Fruit fly (Drosophila melanogaster): ENCODE data around the gene Srrm1.

The Srrm1 gene

dm6 chr3L:13022854-13023560, 13.6 kb upstream of the Srrm1 start, which contains the start of gene RpS12 (continued):
- TF ChIP-seq p53 (GFP tag; optimal IDR thresholded peaks at IDR 0.05) (peak; percentile 64), dysf (GFP tag; IDR thresholded peaks at IDR 0.05) (peak; percentile 69), Elba2 (GFP tag; optimal IDR thresholded peaks at IDR 0.05) (no peak), pnt (GFP tag; optimal IDR thresholded peaks at IDR 0.05) (peak; percentile 64), Jarid2 (GFP tag; optimal IDR thresholded peaks at IDR 0.05) (peak; percentile 70), pfk (GFP tag; optimal IDR thresholded peaks at IDR 0.05) (peak; percentile 66), Xbp1 (GFP tag; optimal IDR thresholded peaks at IDR 0.05) (peak; percentile 79), H2.0 (GFP tag; IDR thresholded peaks at IDR 0.05) (peak; percentile 75), CG2120 (GFP tag; optimal IDR thresholded peaks at IDR 0.05) (peak; percentile 65), mam (GFP tag; optimal IDR thresholded peaks at IDR 0.05) (peak; percentile 84), CG12071 (GFP tag; optimal IDR thresholded peaks at IDR 0.05) (peak; percentile 87), cwo (GFP tag; optimal IDR thresholded peaks at IDR 0.05) (peak; percentile 25)

- TF ChIP-seq insv (GFP tag; optimal IDR thresholded peaks at IDR 0.05), result no peak
- TF ChIP-seq CG18619 (GFP tag; optimal IDR thresholded peaks at IDR 0.05), result no peak
- TF ChIP-seq C15 (GFP tag; IDR thresholded peaks at IDR 0.05), result no peak
- no peak for TF ChIP-seq HLH54F (GFP tag; optimal IDR thresholded peaks at IDR 0.05)
- TF ChIP-seq Oli (tag; optimal IDR thresholded peaks at IDR 0.05), result no peak
These were observed 10.3 kb upstream of the Srrm1 start, which contains the start of gene Zmynd10 for dm6 chr3L:13026337-13026736. Gene Zmynd10, minus strand, starts transcription at chr3L:13026437.

- TF ChIP-seq wor (GFP tag; IDR thresholded peaks at IDR 0.05), result no peak
- no peak for TF ChIP-seq dpn (GFP tag; optimal IDR thresholded peaks at IDR 0.05)
- peak; percentile 85 for TF ChIP-seq Blimp-1 (GFP tag; optimal IDR thresholded peaks at IDR 0.05)
- peak; percentile 28 for TF ChIP-seq kni (GFP tag; optimal IDR thresholded peaks at IDR 0.05)
- peak; percentile 44 for TF ChIP-seq crol (GFP tag; IDR thresholded peaks at IDR 0.05)
- TF ChIP-seq zf30C (GFP tag; optimal IDR thresholded peaks at IDR 0.05), result no peak
- no peak for TF ChIP-seq CG4820 (GFP tag; optimal IDR thresholded peaks at IDR 0.05)
- TF ChIP-seq vvl (GFP tag; IDR thresholded peaks at IDR 0.05), result 0 out of 2 replicates have a peak, but pooled peaks have one; percentile 36
- TF ChIP-seq CG10462 (GFP tag; optimal IDR thresholded peaks at IDR 0.05), result no peak
- no peak for TF ChIP-seq CG18764 (GFP tag; optimal IDR thresholded peaks at IDR 0.05)
- peak; percentile 17; the same call in 1 of the 3 replicates for TF ChIP-seq Optix (GFP tag; IDR thresholded peaks at IDR 0.05)
- no peak for TF ChIP-seq CG10366 (GFP tag; IDR thresholded peaks at IDR 0.05)
- TF ChIP-seq CG6272 (GFP tag; IDR thresholded peaks at IDR 0.05), result no peak
- TF ChIP-seq eyg (GFP tag; optimal IDR thresholded peaks at IDR 0.05), result no peak
- no peak for TF ChIP-seq tin (GFP tag; optimal IDR thresholded peaks at IDR 0.05)
These were observed 9.7 kb upstream of the Srrm1 start for dm6 chr3L:13026872-13027271.

- TF ChIP-seq CG2116 (GFP tag; optimal IDR thresholded peaks at IDR 0.05) (peak; percentile 68), salm (tag; optimal IDR thresholded peaks at IDR 0.05) (no peak), CG34376 (GFP tag; optimal IDR thresholded peaks at IDR 0.05) (no peak), CG17328 (GFP tag; IDR thresholded peaks at IDR 0.05) (no peak), wor (GFP tag; IDR thresholded peaks at IDR 0.05) (no peak), CG2678 (tag; optimal IDR thresholded peaks at IDR 0.05) (no peak), bab2 (GFP tag; optimal IDR thresholded peaks at IDR 0.05) (no peak), CG10321 (GFP tag; IDR thresholded peaks at IDR 0.05) (no peak), CG10543 (GFP tag; optimal IDR thresholded peaks at IDR 0.05) (no peak), slbo (GFP tag; IDR thresholded peaks at IDR 0.05) (no peak), pita (GFP tag; optimal IDR thresholded peaks at IDR 0.05) (no peak), Hsf (GFP tag; optimal IDR thresholded peaks at IDR 0.05) (no peak), Dref (GFP tag; IDR thresholded peaks at IDR 0.05) (peak; percentile 41), nerfin-1 (tag; optimal IDR thresholded peaks at IDR 0.05) (no peak), Antp (GFP tag; optimal IDR thresholded peaks at IDR 0.05) (no peak), sisA (GFP tag; IDR thresholded peaks at IDR 0.05) (no peak), CoRest (tag; optimal IDR thresholded peaks at IDR 0.05) (no peak)
These were observed 9.3 kb upstream of the Srrm1 start for dm6 chr3L:13027333-13027732.
